Worm (Caenorhabditis elegans): ENCODE measurements around the gene cnnm-1.

DNA sequence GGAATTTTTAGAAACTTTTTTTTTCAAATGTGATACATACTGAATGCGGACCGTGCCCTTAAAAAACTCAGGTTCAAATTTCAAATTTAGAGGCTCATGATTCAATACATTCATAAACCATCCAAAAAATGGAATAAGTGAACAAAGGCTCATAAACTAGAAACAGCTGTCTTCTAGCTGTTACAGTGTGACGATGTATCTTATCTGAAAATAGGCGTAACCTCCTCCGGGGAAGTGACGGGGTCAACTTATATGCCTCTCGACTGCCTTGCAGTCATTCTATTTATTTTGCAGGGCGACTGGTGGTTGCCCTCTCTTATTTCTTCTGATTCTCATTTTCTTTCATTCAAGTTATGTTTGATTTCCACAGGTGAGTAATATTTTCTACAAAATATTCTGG is 9.4 kb upstream of the cnnm-1 start, which contains the start of gene Y116A8B.1:
- TF ChIP-seq flt-1 (GFP tag; IDR thresholded peaks at IDR 0.05) (no peak), ama-1 (optimal IDR thresholded peaks at IDR 0.05) (no peak), ceh-36 (tag; optimal IDR thresholded peaks at IDR 0.05) (no peak), sea-1 (GFP tag; conservative IDR thresholded peaks at IDR 0.05) (no peak), tbx-11 (GFP tag; IDR thresholded peaks at IDR 0.05) (no peak), B0310.2 (tag; optimal IDR thresholded peaks at IDR 0.05) (no peak), aly-1 (tag; optimal IDR thresholded peaks at IDR 0.05) (no peak), ets-7 (tag; optimal IDR thresholded peaks at IDR 0.05) (no peak)
